Fruit fly (Drosophila melanogaster) Kc167 (cell line): ENCODE measurements around the gene gig.

Experiments used
- Myc ChIP-seq: fragments of >200 bp; optimal IDR thresholded peaks from 2 replicates; lab custom pipeline; 2017; ENCODE audit warnings: missing external identifiers
- Sin3A ChIP-seq: fragments of >200 bp; optimal IDR thresholded peaks from 2 replicates; lab custom pipeline; 2018; ENCODE audit warnings: missing external identifiers
- h ChIP-seq: fragments of >200 bp; optimal IDR thresholded peaks from 3 replicates; lab custom pipeline; 2018; ENCODE audit warnings: missing external identifiers
- insv ChIP-seq: fragments of >200 bp; optimal IDR thresholded peaks from 3 replicates; lab custom pipeline; 2018; ENCODE audit warnings: missing external identifiers
- psq ChIP-seq: fragments of >200 bp; optimal IDR thresholded peaks from 2 replicates; lab custom pipeline; 2017; ENCODE audit warnings: missing external identifiers
- ttk ChIP-seq: sonication (Bioruptor generic); optimal IDR thresholded peaks from 2 replicates; lab custom pipeline; 2017; ENCODE audit warnings: missing external identifiers

DNA sequence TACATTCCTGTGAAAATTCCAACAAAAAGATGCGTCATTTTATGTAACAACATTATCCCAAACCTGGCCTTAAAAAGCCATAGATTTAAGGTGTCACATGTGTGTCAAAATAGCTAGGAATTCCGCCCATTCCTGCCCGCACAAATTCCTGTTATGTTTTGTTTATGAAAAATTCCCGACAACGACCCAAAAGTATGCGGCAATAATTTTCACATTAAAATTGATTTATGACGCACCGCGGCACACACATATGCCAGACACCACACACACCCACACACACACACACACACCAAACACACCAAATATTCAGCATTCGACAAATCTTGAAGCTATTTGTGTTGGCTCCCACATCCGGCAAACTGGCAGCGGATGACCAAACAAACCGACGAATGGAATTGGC lies 53.8 kb downstream of the gig start:
- TF ChIP-seq psq: no peak
- no peak for TF ChIP-seq h (lab: Kevin White, UChicago)
- TF ChIP-seq Sin3A (lab: Kevin White, UChicago): no peak
- no peak for TF ChIP-seq Myc
- TF ChIP-seq ttk (lab: Kevin White, UChicago): no peak
- no peak for TF ChIP-seq insv
